Worm (Caenorhabditis elegans): ENCODE measurements around the gene K01A6.4.

- no peak for TF ChIP-seq him-1 (tag; optimal IDR thresholded peaks at IDR 0.05)
- TF ChIP-seq dao-5 (tag; optimal IDR thresholded peaks at IDR 0.05): no peak
Measured at ce11 chrIV:11743813-11744212, 3.7 kb upstream of the K01A6.4 start.
